Worm (Caenorhabditis elegans): ENCODE data around the gene C15H11.10.

DNA sequence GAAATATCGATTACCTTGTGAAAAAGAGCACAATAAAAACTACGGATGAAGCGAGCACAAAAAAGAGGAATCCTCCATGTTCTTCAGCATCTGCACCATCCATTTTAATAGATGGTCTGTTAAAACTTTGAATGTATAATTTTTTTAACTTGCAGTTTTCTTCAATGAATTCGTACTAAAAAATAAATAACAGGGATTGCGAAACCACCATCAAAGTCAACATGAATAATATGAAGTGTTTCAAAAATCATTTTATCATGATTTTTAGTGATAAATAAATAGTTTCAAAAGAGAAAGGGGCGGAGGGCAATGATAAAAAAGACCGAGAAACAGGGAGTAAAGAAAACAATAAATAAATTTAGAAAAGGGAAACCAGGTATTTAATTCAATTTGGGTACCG lies 29.4 kb downstream of the C15H11.10 start, which contains the start of gene dhs-22:
- TF ChIP-seq ztf-29 (GFP tag; IDR thresholded peaks at IDR 0.05) (no peak), tab-1 (GFP tag; IDR thresholded peaks at IDR 0.05) (no peak), T22C8.4 (GFP tag; IDR thresholded peaks at IDR 0.05) (no peak)

Measured in whole organism, midembryonic.